Fruit fly (Drosophila melanogaster): ENCODE data around the gene btn.

Gene btn

DNA sequence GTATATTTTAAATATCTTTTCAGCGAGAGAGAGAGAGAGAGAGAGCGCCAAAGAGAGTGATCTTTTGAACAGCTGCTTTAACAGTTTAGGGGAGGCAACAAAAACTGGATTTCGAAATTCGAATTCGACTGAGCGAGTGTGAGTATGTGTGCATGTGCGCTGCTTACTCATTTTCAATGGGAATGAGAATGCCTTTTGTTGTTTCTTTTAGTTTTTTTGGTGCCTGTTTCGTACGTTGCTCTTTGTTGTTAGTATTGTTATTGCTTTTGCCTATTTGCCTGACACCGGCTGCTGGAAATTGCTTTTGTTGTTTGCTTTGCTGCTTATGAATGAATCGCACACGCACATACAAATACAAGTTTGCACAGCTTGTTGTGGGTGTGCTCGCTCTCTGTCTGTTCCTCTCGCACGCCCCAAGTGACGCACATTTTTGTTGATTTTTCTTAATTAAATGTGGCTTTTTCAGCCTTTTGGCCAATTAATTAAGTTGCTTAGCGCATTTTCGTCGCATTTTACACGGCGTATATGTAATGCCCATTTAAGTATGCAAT lies 40.5 kb upstream of the btn start (continued):
- no peak for TF ChIP-seq Dref (GFP tag; IDR thresholded peaks at IDR 0.05)
- TF ChIP-seq oc (tag; optimal IDR thresholded peaks at IDR 0.05): no peak
- TF ChIP-seq nerfin-1 (tag; optimal IDR thresholded peaks at IDR 0.05): peak; percentile 4
- TF ChIP-seq toy (GFP tag; IDR thresholded peaks at IDR 0.05): no peak
- TF ChIP-seq CG7963 (GFP tag; IDR thresholded peaks at IDR 0.05; ENCODE audit: partially characterized antibody): no peak
- peak; percentile 11 for TF ChIP-seq CG2116 (GFP tag; optimal IDR thresholded peaks at IDR 0.05)
- TF ChIP-seq Bgb (GFP tag; IDR thresholded peaks at IDR 0.05; ENCODE audit: partially characterized antibody): peak; percentile 17; the same call in 1 of the 2 replicates
- TF ChIP-seq Lpt (GFP tag; optimal IDR thresholded peaks at IDR 0.05): no peak
- TF ChIP-seq ttk (GFP tag; IDR thresholded peaks at IDR 0.05): no peak
- no peak for TF ChIP-seq Sry-β (GFP tag; optimal IDR thresholded peaks at IDR 0.05)
- TF ChIP-seq repo (GFP tag; optimal IDR thresholded peaks at IDR 0.05): peak; percentile 47
- TF ChIP-seq stc (GFP tag; IDR thresholded peaks at IDR 0.05): no peak
- peak; percentile 36 for TF ChIP-seq CG7786 (GFP tag; optimal IDR thresholded peaks at IDR 0.05)
- peak in 1 of 2 experiments; percentile 33 for TF ChIP-seq Eip74EF (GFP tag; optimal IDR thresholded peaks at IDR 0.05)
- no peak for TF ChIP-seq CG16779 (GFP tag; IDR thresholded peaks at IDR 0.05)
- TF ChIP-seq pros (GFP tag; optimal IDR thresholded peaks at IDR 0.05): peak; percentile 69
- TF ChIP-seq Nf-YC (tag; optimal IDR thresholded peaks at IDR 0.05): peak; percentile 0
- no peak for TF ChIP-seq MESR4 (GFP tag; optimal IDR thresholded peaks at IDR 0.05)
- peak; percentile 75 for TF ChIP-seq sd (tag; optimal IDR thresholded peaks at IDR 0.05)
- peak; percentile 25 for TF ChIP-seq CG11504 (tag; optimal IDR thresholded peaks at IDR 0.05)
- TF ChIP-seq CG12942 (GFP tag; optimal IDR thresholded peaks at IDR 0.05): peak; percentile 3
- TF ChIP-seq Asciz (GFP tag; optimal IDR thresholded peaks at IDR 0.05): peak; percentile 76
- no peak for TF ChIP-seq CG32532 (GFP tag; IDR thresholded peaks at IDR 0.05)
- no peak for TF ChIP-seq cato (GFP tag; optimal IDR thresholded peaks at IDR 0.05; ENCODE audit: borderline replicate concordance)
- TF ChIP-seq gcm2 (GFP tag; optimal IDR thresholded peaks at IDR 0.05): no peak
- no peak for TF ChIP-seq Fer2 (tag; optimal IDR thresholded peaks at IDR 0.05)
- TF ChIP-seq nmo (GFP tag; optimal IDR thresholded peaks at IDR 0.05): no peak
- TF ChIP-seq B-H1 (GFP tag; IDR thresholded peaks at IDR 0.05): no peak; the same call in 2 of the 3 replicates
- TF ChIP-seq Myb (GFP tag; optimal IDR thresholded peaks at IDR 0.05): peak; percentile 10
- peak; percentile 56; the same call in 1 of the 2 replicates for TF ChIP-seq Nf-YA (GFP tag; IDR thresholded peaks at IDR 0.05)
- TF ChIP-seq Camta (GFP tag; optimal IDR thresholded peaks at IDR 0.05): peak; percentile 29
- no peak for TF ChIP-seq ind (GFP tag; optimal IDR thresholded peaks at IDR 0.05)
- no peak for TF ChIP-seq mam (GFP tag; optimal IDR thresholded peaks at IDR 0.05)
- TF ChIP-seq CG15601 (tag; optimal IDR thresholded peaks at IDR 0.05): peak; percentile 23
- no peak for TF ChIP-seq zen2 (GFP tag; IDR thresholded peaks at IDR 0.05; ENCODE audit: partially characterized antibody)
- no peak for TF ChIP-seq CG8478 (optimal IDR thresholded peaks at IDR 0.05)
- TF ChIP-seq gt (GFP tag; IDR thresholded peaks at IDR 0.05): no peak
- no peak for TF ChIP-seq scrt (GFP tag; optimal IDR thresholded peaks at IDR 0.05)
- no peak for TF ChIP-seq hkb (optimal IDR thresholded peaks at IDR 0.05)
- peak; percentile 68 for TF ChIP-seq hkb (GFP tag; IDR thresholded peaks at IDR 0.05)
- 0 out of 3 replicates have a peak, but pooled peaks have one; percentile 21 for TF ChIP-seq Dbx (GFP tag; IDR thresholded peaks at IDR 0.05)
- TF ChIP-seq inv (GFP tag; IDR thresholded peaks at IDR 0.05; ENCODE audit: partially characterized antibody): no peak
- TF ChIP-seq CG1792 (GFP tag; optimal IDR thresholded peaks at IDR 0.05): no peak
- TF ChIP-seq CG30431 (GFP tag; optimal IDR thresholded peaks at IDR 0.05): no peak
- TF ChIP-seq CG12391 (tag; optimal IDR thresholded peaks at IDR 0.05): no peak
- no peak for TF ChIP-seq H15 (GFP tag; IDR thresholded peaks at IDR 0.05)
- no peak for TF ChIP-seq run (tag; optimal IDR thresholded peaks at IDR 0.05)
- TF ChIP-seq CG8944 (GFP tag; optimal IDR thresholded peaks at IDR 0.05): no peak
- TF ChIP-seq CG4617 (GFP tag; optimal IDR thresholded peaks at IDR 0.05; ENCODE audit: borderline replicate concordance): no peak
- TF ChIP-seq bowl (GFP tag; IDR thresholded peaks at IDR 0.05): peak; percentile 60; the same call in 1 of the 2 replicates
- TF ChIP-seq tx (GFP tag; optimal IDR thresholded peaks at IDR 0.05): no peak

All from whole organism, embryonic.